Fruit fly (Drosophila melanogaster): Measurements from ENCODE around the gene CG8360.

- no peak for TF ChIP-seq Doc3 (GFP tag; IDR thresholded peaks at IDR 0.05; ENCODE audit: partially characterized antibody)
- no peak for TF ChIP-seq cg (GFP tag; optimal IDR thresholded peaks at IDR 0.05)
- TF ChIP-seq CG17361 (GFP tag; IDR thresholded peaks at IDR 0.05) = no peak
- TF ChIP-seq so (GFP tag; IDR thresholded peaks at IDR 0.05) = no peak
- TF ChIP-seq gcm2 (GFP tag; optimal IDR thresholded peaks at IDR 0.05) = no peak
- TF ChIP-seq ham (GFP tag; IDR thresholded peaks at IDR 0.05) = no peak
- TF ChIP-seq CG11093 (GFP tag; IDR thresholded peaks at IDR 0.05) = no peak
- no peak for TF ChIP-seq amos (GFP tag; IDR thresholded peaks at IDR 0.05; ENCODE audit: partially characterized antibody)
- TF ChIP-seq Drgx (GFP tag; IDR thresholded peaks at IDR 0.05) = no peak
- no peak for TF ChIP-seq CG3163 (GFP tag; optimal IDR thresholded peaks at IDR 0.05)
Observed at dm6 chr2L:8217917-8218316, 5.2 kb downstream of the CG8360 start, which contains the start of gene CG8292.
